Fruit fly (Drosophila melanogaster) whole organism, embryonic: ENCODE data around the gene ScpX.

ENCODE experiments used
- Ada2b ChIP-seq: fragments of 200-800 bp; sonication (Bioruptor generic); IDR thresholded peaks from 2 replicates; pipeline ENCODE4 v1.3.6; 2022; ENCODE audit warnings: missing biosample characterization, missing genetic modification characterization
- B-H2 ChIP-seq: fragments of 200-800 bp; sonication (Bioruptor generic); optimal IDR thresholded peaks from 2 replicates; lab custom pipeline; 2018; ENCODE audit warnings: missing biosample characterization, mild to moderate bottlenecking, missing genetic modification characterization
- CG1024 ChIP-seq: fragments of 200-800 bp; sonication (Bioruptor generic); IDR thresholded peaks from 2 replicates; pipeline ENCODE4 v1.3.6; 2022; ENCODE audit warnings: missing biosample characterization, missing genetic modification characterization
- CG12744 ChIP-seq: fragments of 200-800 bp; sonication (Bioruptor generic); optimal IDR thresholded peaks from 2 replicates; lab custom pipeline; 2016; ENCODE audit warnings: missing biosample characterization, missing genetic modification characterization
- CG15514 ChIP-seq: fragments of 200-800 bp; sonication (Bioruptor generic); optimal IDR thresholded peaks from 3 replicates; lab custom pipeline; 2017; ENCODE audit warnings: missing biosample characterization, missing genetic modification characterization, mild to moderate bottlenecking, moderate library complexity, missing genetic modification reagents
- CG15601 ChIP-seq: fragments of 200-800 bp; sonication (Bioruptor generic); optimal IDR thresholded peaks from 3 replicates; lab custom pipeline; 2019; ENCODE audit warnings: missing biosample characterization, mild to moderate bottlenecking, missing genetic modification characterization, moderate library complexity
- CG1603 ChIP-seq: fragments of 200-800 bp; sonication (Bioruptor generic); optimal IDR thresholded peaks from 2 replicates; lab custom pipeline; 2019; ENCODE audit warnings: missing biosample characterization, mild to moderate bottlenecking, missing genetic modification characterization, moderate library complexity
- CG16813 ChIP-seq: fragments of 200-800 bp; sonication (Bioruptor generic); IDR thresholded peaks from 3 replicates; pipeline ENCODE4 v1.3.6; 2022; ENCODE audit warnings: missing biosample characterization, missing genetic modification characterization; ENCODE audit not compliant: partially characterized antibody
- CG18764 ChIP-seq: fragments of 200-800 bp; sonication (Bioruptor generic); optimal IDR thresholded peaks from 3 replicates; lab custom pipeline; 2016; ENCODE audit warnings: missing biosample characterization, missing genetic modification characterization
- CG2120 ChIP-seq: fragments of 200-800 bp; sonication (Bioruptor generic); optimal IDR thresholded peaks from 3 replicates; lab custom pipeline; 2016; ENCODE audit warnings: missing biosample characterization, missing genetic modification characterization
- CG32532 ChIP-seq: fragments of 200-800 bp; sonication (Bioruptor generic); IDR thresholded peaks from 2 replicates; pipeline ENCODE4 v1.3.6; 2022; ENCODE audit warnings: missing biosample characterization, missing genetic modification characterization
- CG34422 ChIP-seq: fragments of 200-800 bp; sonication (Bioruptor generic); IDR thresholded peaks from 3 replicates; pipeline ENCODE4 v1.3.6; 2022; ENCODE audit warnings: missing biosample characterization, missing genetic modification characterization
- CG3847 ChIP-seq: fragments of 200-800 bp; sonication (Bioruptor generic); IDR thresholded peaks from 2 replicates; pipeline ENCODE4 v1.3.6; 2022; ENCODE audit warnings: missing biosample characterization, missing genetic modification characterization
- CG42726 ChIP-seq: fragments of 200-800 bp; sonication (Bioruptor generic); IDR thresholded peaks from 2 replicates; pipeline ENCODE4 v1.3.6; 2022; ENCODE audit warnings: missing biosample characterization, missing genetic modification characterization; ENCODE audit not compliant: partially characterized antibody
- CG9609 ChIP-seq: fragments of 200-800 bp; sonication (Bioruptor generic); optimal IDR thresholded peaks from 3 replicates; lab custom pipeline; 2016; ENCODE audit warnings: missing biosample characterization, missing genetic modification characterization
- CTCF ChIP-seq: fragments of 200-800 bp; sonication (Bioruptor generic); optimal IDR thresholded peaks from 2 replicates; lab custom pipeline; 2017; ENCODE audit warnings: missing biosample characterization, mild to moderate bottlenecking, missing genetic modification characterization, moderate library complexity
- Dek ChIP-seq: fragments of 200-800 bp; sonication (Bioruptor generic); optimal IDR thresholded peaks from 3 replicates; lab custom pipeline; 2019; ENCODE audit warnings: missing biosample characterization, mild to moderate bottlenecking, missing genetic modification characterization, moderate library complexity
- E2f2 ChIP-seq: fragments of 200-800 bp; sonication (Bioruptor generic); IDR thresholded peaks from 2 replicates; pipeline ENCODE4 v1.3.6; 2022; ENCODE audit warnings: missing biosample characterization, missing genetic modification characterization
- ERR ChIP-seq: fragments of 200-800 bp; sonication (Bioruptor generic); optimal IDR thresholded peaks from 2 replicates; lab custom pipeline; 2016; ENCODE audit warnings: missing biosample characterization, missing genetic modification characterization
- Elba2 ChIP-seq: fragments of 200-800 bp; sonication (Bioruptor generic); optimal IDR thresholded peaks from 3 replicates; lab custom pipeline; 2016; ENCODE audit warnings: missing biosample characterization, missing genetic modification characterization
- Ets65A ChIP-seq: fragments of 200-800 bp; sonication (Bioruptor generic); peaks from one replicate; lab custom pipeline; 2016; ENCODE audit warnings: missing biosample characterization, missing genetic modification characterization
- Ets97D ChIP-seq: fragments of 200-800 bp; sonication (Bioruptor generic); optimal IDR thresholded peaks from 3 replicates; lab custom pipeline; 2016; ENCODE audit warnings: missing biosample characterization, missing genetic modification characterization
- HLH54F ChIP-seq: fragments of 200-800 bp; sonication (Bioruptor generic); optimal IDR thresholded peaks from 3 replicates; lab custom pipeline; 2016; ENCODE audit warnings: missing biosample characterization, missing genetic modification characterization
- HmgD ChIP-seq: fragments of 200-800 bp; sonication (Bioruptor generic); optimal IDR thresholded peaks from 3 replicates; lab custom pipeline; 2016; ENCODE audit warnings: missing biosample characterization, missing genetic modification characterization
- Jarid2 ChIP-seq: fragments of 200-800 bp; sonication (Bioruptor generic); optimal IDR thresholded peaks from 3 replicates; lab custom pipeline; 2017; ENCODE audit warnings: mild to moderate bottlenecking, missing biosample characterization, missing genetic modification reagents, missing genetic modification characterization
- MBD-R2 ChIP-seq: fragments of 200-800 bp; sonication (Bioruptor generic); IDR thresholded peaks from 2 replicates; pipeline ENCODE4 v1.3.6; 2022; ENCODE audit warnings: missing biosample characterization, missing genetic modification characterization
- Mad ChIP-seq: fragments of 200-800 bp; sonication (Bioruptor generic); optimal IDR thresholded peaks from 2 replicates; lab custom pipeline; 2016; ENCODE audit warnings: missing biosample characterization, missing genetic modification characterization
- NC2β ChIP-seq: fragments of 200-800 bp; sonication (Bioruptor generic); optimal IDR thresholded peaks from 2 replicates; lab custom pipeline; 2016; ENCODE audit warnings: missing biosample characterization, missing genetic modification characterization
- Rfx ChIP-seq: fragments of 200-800 bp; sonication (Bioruptor generic); IDR thresholded peaks from 2 replicates; pipeline ENCODE4 v1.3.6; 2022; ENCODE audit warnings: missing biosample characterization, missing genetic modification characterization
- Rx ChIP-seq: fragments of 200-800 bp; sonication (Bioruptor generic); IDR thresholded peaks from 2 replicates; pipeline ENCODE4 v1.3.6; 2022; ENCODE audit warnings: missing biosample characterization, missing genetic modification characterization
- amos ChIP-seq: fragments of 200-800 bp; sonication (Bioruptor generic); IDR thresholded peaks from 2 replicates; pipeline ENCODE4 v1.3.6; 2022; ENCODE audit warnings: missing biosample characterization, missing genetic modification characterization; ENCODE audit not compliant: partially characterized antibody
- bbx ChIP-seq: fragments of 200-800 bp; sonication (Bioruptor generic); IDR thresholded peaks from 2 replicates; pipeline ENCODE4 v1.3.6; 2022; ENCODE audit warnings: missing biosample characterization, missing genetic modification characterization; ENCODE audit not compliant: partially characterized antibody
- cwo ChIP-seq: fragments of 200-800 bp; sonication (Bioruptor generic); optimal IDR thresholded peaks from 3 replicates; lab custom pipeline; 2017; ENCODE audit warnings: missing biosample characterization, missing genetic modification characterization, mild to moderate bottlenecking, moderate library complexity, missing genetic modification reagents
- eve ChIP-seq, 2 experiments: fragments of >200 bp; optimal IDR thresholded peaks; 2 replicates each; lab custom pipeline; 2017; ENCODE audit warnings: missing biosample characterization in 2 of 2, missing genetic modification characterization in 2 of 2
- jigr1 ChIP-seq: fragments of 200-800 bp; sonication (Bioruptor generic); IDR thresholded peaks from 3 replicates; pipeline ENCODE4 v1.3.6; 2022; ENCODE audit warnings: missing biosample characterization, missing genetic modification characterization
- jing ChIP-seq: fragments of 200-800 bp; sonication (Bioruptor generic); optimal IDR thresholded peaks from 2 replicates; lab custom pipeline; 2018; ENCODE audit warnings: missing biosample characterization, mild to moderate bottlenecking, missing genetic modification characterization
- knrl ChIP-seq: fragments of 200-800 bp; sonication (Bioruptor generic); IDR thresholded peaks from 3 replicates; pipeline ENCODE4 v1.3.6; 2022; ENCODE audit warnings: missing biosample characterization, missing genetic modification characterization; ENCODE audit not compliant: partially characterized antibody
- mirr ChIP-seq: fragments of 200-800 bp; sonication (Bioruptor generic); optimal IDR thresholded peaks from 3 replicates; lab custom pipeline; 2018; ENCODE audit warnings: missing biosample characterization, mild to moderate bottlenecking, missing genetic modification characterization
- nau ChIP-seq: fragments of 200-800 bp; sonication (Bioruptor generic); optimal IDR thresholded peaks from 3 replicates; lab custom pipeline; 2017; ENCODE audit warnings: missing biosample characterization, mild to moderate bottlenecking, missing genetic modification characterization, missing genetic modification reagents
- nmo ChIP-seq: fragments of 200-800 bp; sonication (Bioruptor generic); optimal IDR thresholded peaks from 2 replicates; lab custom pipeline; 2018; ENCODE audit warnings: missing biosample characterization, mild to moderate bottlenecking, missing genetic modification characterization, moderate library complexity
- odd ChIP-seq: fragments of 200-800 bp; sonication (Bioruptor generic); optimal IDR thresholded peaks from 2 replicates; lab custom pipeline; 2017; ENCODE audit warnings: missing biosample characterization, mild to moderate bottlenecking, missing genetic modification characterization
- p53 ChIP-seq: fragments of 200-800 bp; sonication (Bioruptor generic); optimal IDR thresholded peaks from 2 replicates; lab custom pipeline; 2016; ENCODE audit warnings: missing biosample characterization, missing genetic modification characterization
- pita ChIP-seq: fragments of 200-800 bp; sonication (Bioruptor generic); optimal IDR thresholded peaks from 2 replicates; lab custom pipeline; 2017; ENCODE audit warnings: missing biosample characterization, mild to moderate bottlenecking, missing genetic modification characterization
- pzg ChIP-seq: fragments of 200-800 bp; sonication (Bioruptor generic); optimal IDR thresholded peaks from 3 replicates; lab custom pipeline; 2018; ENCODE audit warnings: missing biosample characterization, mild to moderate bottlenecking, missing genetic modification characterization, moderate library complexity
- salm ChIP-seq: fragments of 200-800 bp; sonication (Bioruptor generic); optimal IDR thresholded peaks from 2 replicates; lab custom pipeline; 2018; ENCODE audit warnings: missing biosample characterization, mild to moderate bottlenecking, missing genetic modification characterization
- sna ChIP-seq: fragments of 200-800 bp; sonication (Bioruptor generic); IDR thresholded peaks from 2 replicates; pipeline ENCODE4 v1.3.6; 2022; ENCODE audit warnings: missing biosample characterization, missing genetic modification characterization; ENCODE audit not compliant: partially characterized antibody
- trem ChIP-seq: fragments of 200-800 bp; optimal IDR thresholded peaks from 3 replicates; lab custom pipeline; 2019; ENCODE audit warnings: missing biosample characterization, mild to moderate bottlenecking, missing genetic modification characterization, moderate library complexity
- unc-4 ChIP-seq: fragments of 200-800 bp; sonication (Bioruptor generic); IDR thresholded peaks from 2 replicates; pipeline ENCODE4 v1.3.6; 2022; ENCODE audit warnings: missing biosample characterization, missing genetic modification characterization; ENCODE audit not compliant: partially characterized antibody
- yki ChIP-seq: fragments of >200 bp; optimal IDR thresholded peaks from 3 replicates; lab custom pipeline; 2018

The ScpX gene

DNA sequence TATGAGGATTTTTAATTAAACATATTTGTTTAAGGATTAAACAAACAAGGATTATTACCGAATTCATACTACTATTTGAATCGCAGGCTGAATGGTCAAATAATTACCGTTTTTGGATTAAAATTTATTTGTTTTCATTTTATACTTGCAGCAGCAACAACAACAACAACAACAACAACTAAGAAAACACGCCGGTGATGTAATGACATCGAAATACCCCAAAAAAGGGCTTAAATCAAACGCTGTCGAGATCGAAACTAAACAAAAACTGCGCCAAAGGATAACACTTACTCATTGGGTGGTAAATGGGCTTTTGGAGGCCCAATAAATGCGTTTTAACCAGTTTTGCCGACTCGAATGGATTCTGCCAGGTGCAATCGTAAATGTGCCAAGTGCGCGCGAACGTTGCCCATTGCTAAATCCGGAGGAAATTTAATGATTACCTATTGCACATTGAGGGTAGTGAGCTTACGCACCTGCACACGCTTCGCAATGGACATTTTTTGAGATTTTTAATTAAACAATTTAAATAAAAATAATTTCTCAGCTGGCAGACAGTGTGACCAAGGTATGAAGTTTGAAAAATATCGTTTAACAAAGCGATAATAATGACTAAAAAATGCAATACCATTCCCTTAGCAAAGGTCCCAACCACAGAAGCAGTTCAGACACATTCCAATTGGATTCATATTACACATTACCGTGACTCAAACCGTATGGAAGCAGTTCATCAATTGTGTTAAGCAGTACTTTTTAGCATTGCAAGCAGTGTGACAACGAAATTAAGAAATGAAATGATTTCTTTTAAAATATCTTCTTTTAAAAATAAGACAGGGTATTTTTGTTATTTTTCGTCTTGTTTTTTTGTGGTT lies 27.9 kb downstream of the ScpX start, which contains the start of the genes CG10602 and mRpL13 (continued):
- TF ChIP-seq Ets97D (GFP tag; lab: Kevin White, UChicago), result peak; percentile 87
- peak; percentile 76 for TF ChIP-seq nmo (GFP tag; lab: Kevin White, UChicago)
- TF ChIP-seq Rx, result no peak
- TF ChIP-seq CG32532 (GFP tag; lab: Robert Waterston, UW), result no peak
- TF ChIP-seq CG2120, result peak; percentile 46
- peak; percentile 78 for TF ChIP-seq Dek
- peak; percentile 68 for TF ChIP-seq Ets65A (GFP tag; lab: Kevin White, UChicago)
- TF ChIP-seq p53 (GFP tag; lab: Kevin White, UChicago), result peak; percentile 43
- TF ChIP-seq Jarid2 (GFP tag; lab: Kevin White, UChicago), result peak; percentile 31
- TF ChIP-seq Mad, result peak; percentile 51
- peak; percentile 46 for TF ChIP-seq CG3847 (GFP tag; lab: Robert Waterston, UW)
- peak; percentile 9 for TF ChIP-seq B-H2 (GFP tag; lab: Kevin White, UChicago)
- TF ChIP-seq sna (GFP tag; lab: Robert Waterston, UW), result no peak
- TF ChIP-seq unc-4 (GFP tag; lab: Robert Waterston, UW), result 0 out of 2 replicates have a peak, but pooled peaks have one; percentile 13
- TF ChIP-seq E2f2 (GFP tag; lab: Robert Waterston, UW), result peak; percentile 55; the same call in 1 of the 2 replicates
- TF ChIP-seq pzg (GFP tag; lab: Kevin White, UChicago), result peak; percentile 97
- TF ChIP-seq CG18764 (GFP tag; lab: Kevin White, UChicago), result no peak
- TF ChIP-seq trem, result peak; percentile 79
- peak; percentile 46 for TF ChIP-seq yki (lab: Kevin White, UChicago)
- TF ChIP-seq CG9609 (GFP tag; lab: Kevin White, UChicago), result peak; percentile 49
- TF ChIP-seq eve (GFP tag; optimal IDR thresholded peaks at IDR 0.05; lab: Kevin White, UChicago), result no peak
- peak; percentile 17 for TF ChIP-seq ERR (GFP tag; lab: Kevin White, UChicago)
- no peak for TF ChIP-seq mirr (GFP tag; lab: Kevin White, UChicago)
- peak; percentile 79 for TF ChIP-seq CTCF
- TF ChIP-seq NC2β (GFP tag; lab: Kevin White, UChicago), result peak; percentile 38
- no peak for TF ChIP-seq CG1024 (GFP tag; lab: Robert Waterston, UW)
- peak; percentile 25; the same call in 1 of the 2 replicates for TF ChIP-seq amos (GFP tag; lab: Robert Waterston, UW)
- TF ChIP-seq CG15601 (tag; lab: Kevin White, UChicago), result peak; percentile 53
- peak; percentile 37; the same call in 1 of the 2 replicates for TF ChIP-seq Rfx (GFP tag; lab: Robert Waterston, UW)
- TF ChIP-seq Elba2 (GFP tag; lab: Kevin White, UChicago), result peak; percentile 7
- TF ChIP-seq odd (GFP tag; lab: Kevin White, UChicago), result no peak
- peak; percentile 97 for TF ChIP-seq pita (GFP tag; lab: Kevin White, UChicago)
- peak; percentile 56 for TF ChIP-seq CG15514 (GFP tag; lab: Kevin White, UChicago)
- TF ChIP-seq knrl, result peak; percentile 77; the same call in 1 of the 3 replicates
- TF ChIP-seq HmgD, result peak; percentile 91
- TF ChIP-seq jing (GFP tag; lab: Kevin White, UChicago), result no peak
- TF ChIP-seq bbx (GFP tag; lab: Robert Waterston, UW), result peak; percentile 48; the same call in 1 of the 2 replicates
- peak; percentile 81 for TF ChIP-seq CG1603 (tag; lab: Kevin White, UChicago)
- no peak for TF ChIP-seq nau (GFP tag; lab: Kevin White, UChicago)
- peak; percentile 81 for TF ChIP-seq MBD-R2 (GFP tag; lab: Robert Waterston, UW)
- TF ChIP-seq HLH54F (GFP tag; lab: Kevin White, UChicago), result peak; percentile 31
- TF ChIP-seq Ada2b (GFP tag; lab: Robert Waterston, UW), result no peak
- peak; percentile 73; the same call in 1 of the 2 replicates for TF ChIP-seq CG42726 (GFP tag; lab: Robert Waterston, UW)
- TF ChIP-seq CG12744 (GFP tag; lab: Kevin White, UChicago), result peak; percentile 13
- peak; percentile 36; the same call in 2 of the 3 replicates for TF ChIP-seq CG16813
- TF ChIP-seq salm (tag; lab: Kevin White, UChicago), result no peak
- no peak for TF ChIP-seq cwo (GFP tag; lab: Kevin White, UChicago)
- peak; percentile 61; the same call in 2 of the 3 replicates for TF ChIP-seq CG34422
- TF ChIP-seq jigr1 (GFP tag; lab: Robert Waterston, UW), result peak; percentile 59; the same call in 2 of the 3 replicates
